Fruit fly (Drosophila melanogaster) whole organism, adult: ENCODE data around the gene SsRbeta.

Source experiments
- CG11617 ChIP-seq: fragments of 200-800 bp; sonication (Bioruptor generic); optimal IDR thresholded peaks from 2 replicates; lab custom pipeline; 2017; ENCODE audit warnings: mild to moderate bottlenecking, missing biosample characterization, missing genetic modification reagents, missing genetic modification characterization
- CG12768 ChIP-seq: fragments of 200-800 bp; sonication (Bioruptor generic); optimal IDR thresholded peaks from 2 replicates; lab custom pipeline; 2017; ENCODE audit warnings: missing biosample characterization, missing genetic modification characterization, mild to moderate bottlenecking, moderate library complexity, missing genetic modification reagents
- CG14711 ChIP-seq: fragments of 200-800 bp; sonication (Bioruptor generic); optimal IDR thresholded peaks from 2 replicates; lab custom pipeline; 2018; ENCODE audit warnings: missing biosample characterization, mild to moderate bottlenecking, missing genetic modification characterization, moderate library complexity
- CG1620 ChIP-seq: fragments of 200-800 bp; sonication (Bioruptor generic); optimal IDR thresholded peaks from 2 replicates; lab custom pipeline; 2016; ENCODE audit warnings: missing biosample characterization, missing genetic modification characterization
- CG33017 ChIP-seq: fragments of 200-800 bp; sonication (Bioruptor generic); optimal IDR thresholded peaks from 2 replicates; lab custom pipeline; 2018; ENCODE audit warnings: missing biosample characterization, mild to moderate bottlenecking, missing genetic modification characterization, moderate library complexity
- CG5204 ChIP-seq: fragments of 200-800 bp; sonication (Bioruptor generic); optimal IDR thresholded peaks from 2 replicates; lab custom pipeline; 2016; ENCODE audit warnings: missing biosample characterization, missing genetic modification characterization
- CG7045 ChIP-seq: fragments of 200-800 bp; sonication (Bioruptor generic); optimal IDR thresholded peaks from 2 replicates; lab custom pipeline; 2017; ENCODE audit warnings: missing biosample characterization, mild to moderate bottlenecking, missing genetic modification characterization
- CG7101 ChIP-seq: fragments of 200-800 bp; sonication (Bioruptor generic); optimal IDR thresholded peaks from 2 replicates; lab custom pipeline; 2018; ENCODE audit warnings: missing biosample characterization, mild to moderate bottlenecking, missing genetic modification characterization, moderate library complexity
- Clk ChIP-seq: fragments of 200-800 bp; sonication (Bioruptor generic); optimal IDR thresholded peaks from 2 replicates; lab custom pipeline; 2017; ENCODE audit warnings: missing biosample characterization, missing genetic modification characterization
- Crg-1 ChIP-seq: fragments of 200-800 bp; sonication (Bioruptor generic); optimal IDR thresholded peaks from 2 replicates; lab custom pipeline; 2016; ENCODE audit warnings: missing biosample characterization, missing genetic modification characterization
- Hr96 ChIP-seq: fragments of 200-800 bp; sonication (Bioruptor generic); optimal IDR thresholded peaks from 2 replicates; lab custom pipeline; 2016; ENCODE audit warnings: missing biosample characterization, missing genetic modification characterization
- Mnt ChIP-seq: fragments of 200-800 bp; sonication (Bioruptor generic); optimal IDR thresholded peaks from 2 replicates; lab custom pipeline; 2016; ENCODE audit warnings: missing biosample characterization, mild to moderate bottlenecking, missing genetic modification characterization
- bab1 ChIP-seq: fragments of 200-800 bp; sonication (Bioruptor generic); optimal IDR thresholded peaks from 3 replicates; lab custom pipeline; 2019; ENCODE audit warnings: missing biosample characterization, mild to moderate bottlenecking, missing genetic modification characterization, moderate library complexity
- cic ChIP-seq: fragments of 200-800 bp; sonication (Bioruptor generic); optimal IDR thresholded peaks from 2 replicates; lab custom pipeline; 2017; ENCODE audit warnings: missing biosample characterization, mild to moderate bottlenecking, missing genetic modification characterization, moderate library complexity
- cnc ChIP-seq, 2 experiments: fragments of >200 bp; optimal IDR thresholded peaks; 2 replicates each; lab custom pipeline; 2017
- kay ChIP-seq: fragments of 200-800 bp; sonication (Bioruptor generic); peaks from one replicate; lab custom pipeline; 2016; ENCODE audit warnings: missing biosample characterization, missing genetic modification characterization, borderline replicate concordance
- ovo ChIP-seq: fragments of 200-800 bp; sonication (Bioruptor generic); optimal IDR thresholded peaks from 2 replicates; lab custom pipeline; 2016; ENCODE audit warnings: missing biosample characterization, missing genetic modification characterization
- pad ChIP-seq: fragments of 200-800 bp; sonication (Bioruptor generic); optimal IDR thresholded peaks from 3 replicates; lab custom pipeline; 2017; ENCODE audit warnings: missing biosample characterization, missing genetic modification characterization, mild to moderate bottlenecking, moderate library complexity, missing genetic modification reagents
- tj ChIP-seq: fragments of 200-800 bp; sonication (Bioruptor generic); optimal IDR thresholded peaks from 3 replicates; lab custom pipeline; 2017; ENCODE audit warnings: missing biosample characterization, mild to moderate bottlenecking, missing genetic modification characterization, moderate library complexity
- toe ChIP-seq: fragments of 200-800 bp; sonication (Bioruptor generic); optimal IDR thresholded peaks from 2 replicates; lab custom pipeline; 2016; ENCODE audit warnings: missing biosample characterization, missing genetic modification characterization

The SsRbeta gene

DNA sequence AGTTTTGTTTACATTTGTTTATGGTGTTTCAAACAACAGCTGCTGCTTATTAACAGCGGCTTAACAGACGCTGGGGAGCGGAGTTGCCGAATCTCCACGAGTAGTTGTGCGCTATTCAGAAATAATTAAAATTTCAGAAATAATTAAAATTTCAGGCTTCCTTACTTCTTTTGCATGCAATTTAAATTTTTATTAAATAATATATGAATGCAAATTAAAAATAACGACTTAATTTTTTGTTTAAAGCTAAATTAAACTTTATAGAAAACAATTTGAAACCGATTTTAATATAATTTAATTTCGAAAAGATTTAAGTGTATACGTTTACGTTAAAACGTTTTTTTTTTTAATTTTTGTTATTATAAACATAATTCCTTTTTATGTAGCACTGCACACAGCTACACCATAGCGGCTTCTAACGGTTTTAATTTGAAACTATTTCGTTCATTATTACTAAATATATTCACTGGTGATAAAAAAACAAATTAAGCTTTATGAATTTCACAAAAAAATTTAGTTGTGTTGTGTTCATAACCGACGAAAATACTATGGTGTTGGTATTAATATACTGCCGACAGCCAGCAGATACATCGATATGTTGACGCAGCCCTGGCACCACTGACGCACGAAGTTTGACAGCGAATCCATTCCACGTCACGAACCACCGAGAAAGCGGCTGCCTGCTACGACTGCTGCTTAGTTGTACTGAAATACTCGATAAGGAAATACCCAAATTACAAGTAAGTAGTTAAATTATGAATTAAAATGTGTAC, at the start of gene SsRbeta:
SsRbeta (plus strand) TSS at position 645 of the 773 bp plus-strand sequence.
- TF ChIP-seq CG11617 (GFP tag; lab: Kevin White, UChicago), result peak; percentile 34
- TF ChIP-seq CG7101 (tag; lab: Kevin White, UChicago), result peak; percentile 37
- TF ChIP-seq ovo (GFP tag; lab: Kevin White, UChicago), result peak; percentile 16
- no peak for TF ChIP-seq Clk (GFP tag; lab: Kevin White, UChicago)
- peak; percentile 27 for TF ChIP-seq cic (GFP tag; lab: Kevin White, UChicago)
- TF ChIP-seq bab1 (GFP tag; lab: Kevin White, UChicago), result peak; percentile 24
- peak; percentile 88 for TF ChIP-seq CG14711 (tag; lab: Kevin White, UChicago)
- no peak for TF ChIP-seq cnc (optimal IDR thresholded peaks at IDR 0.05; lab: Kevin White, UChicago)
- TF ChIP-seq kay (GFP tag; lab: Kevin White, UChicago), result no peak
- peak; percentile 48 for TF ChIP-seq Mnt
- no peak for TF ChIP-seq Hr96 (GFP tag; lab: Kevin White, UChicago)
- no peak for TF ChIP-seq pad (GFP tag; lab: Kevin White, UChicago)
- TF ChIP-seq Crg-1 (GFP tag; lab: Kevin White, UChicago), result peak; percentile 29

- no peak for TF ChIP-seq CG7045 (GFP tag; lab: Kevin White, UChicago)
- TF ChIP-seq Hr96 (GFP tag; lab: Kevin White, UChicago), result no peak
- TF ChIP-seq ovo (GFP tag; lab: Kevin White, UChicago), result no peak
- no peak for TF ChIP-seq CG12768 (GFP tag; lab: Kevin White, UChicago)
- no peak for TF ChIP-seq CG33017 (tag; lab: Kevin White, UChicago)
- TF ChIP-seq toe, result no peak
- TF ChIP-seq CG11617 (GFP tag; lab: Kevin White, UChicago), result no peak
- no peak for TF ChIP-seq kay (GFP tag; lab: Kevin White, UChicago)
- TF ChIP-seq bab1 (GFP tag; lab: Kevin White, UChicago), result no peak
- TF ChIP-seq pad (GFP tag; lab: Kevin White, UChicago), result no peak
- TF ChIP-seq cnc (optimal IDR thresholded peaks at IDR 0.05; lab: Kevin White, UChicago), result no peak
Measured at dm6 chr3L:16082251-16082650, 47.2 kb upstream of the SsRbeta start, which contains the start of gene CG33258. CG33258 (plus strand) TSS chr3L:16082551.

dm6 chr3L:16083693-16084092, 45.7 kb upstream of the SsRbeta start, which contains the start of gene CG13075:
CG13075 (plus strand) TSS chr3L:16083993.
- TF ChIP-seq CG1620 (GFP tag; lab: Kevin White, UChicago) (no peak), Crg-1 (GFP tag; lab: Kevin White, UChicago) (no peak), toe (no peak), Hr96 (GFP tag; lab: Kevin White, UChicago) (no peak), CG14711 (tag; lab: Kevin White, UChicago) (no peak), cic (GFP tag; lab: Kevin White, UChicago) (no peak), pad (GFP tag; lab: Kevin White, UChicago) (no peak), tj (GFP tag; lab: Kevin White, UChicago) (no peak), CG7101 (tag; lab: Kevin White, UChicago) (no peak), CG33017 (tag; lab: Kevin White, UChicago) (no peak), CG5204 (no peak), bab1 (GFP tag; lab: Kevin White, UChicago) (no peak), CG11617 (GFP tag; lab: Kevin White, UChicago) (no peak), CG7045 (GFP tag; lab: Kevin White, UChicago) (no peak), Mnt (no peak)

dm6 chr3L:16087323-16087816, 42.0 kb upstream of the SsRbeta start, which contains the start of gene Tasp1:
Tasp1 (minus strand) TSS chr3L:16087525.
- no peak for TF ChIP-seq CG12768 (GFP tag; lab: Kevin White, UChicago)
- TF ChIP-seq cnc (optimal IDR thresholded peaks at IDR 0.05; lab: Kevin White, UChicago), result no peak
- peak; percentile 59 for TF ChIP-seq CG7101 (tag; lab: Kevin White, UChicago)
- TF ChIP-seq Mnt, result peak; percentile 37
- peak; percentile 72 for TF ChIP-seq bab1 (GFP tag; lab: Kevin White, UChicago)
- TF ChIP-seq CG33017 (tag; lab: Kevin White, UChicago), result peak; percentile 31
- TF ChIP-seq Hr96 (GFP tag; lab: Kevin White, UChicago), result no peak
- peak; percentile 13 for TF ChIP-seq tj (GFP tag; lab: Kevin White, UChicago)
- TF ChIP-seq kay (GFP tag; lab: Kevin White, UChicago), result no peak
- no peak for TF ChIP-seq pad (GFP tag; lab: Kevin White, UChicago)
- TF ChIP-seq CG11617 (GFP tag; lab: Kevin White, UChicago), result peak; percentile 22
- TF ChIP-seq Clk (GFP tag; lab: Kevin White, UChicago), result no peak
- peak; percentile 44 for TF ChIP-seq CG14711 (tag; lab: Kevin White, UChicago)

dm6 chr3L:16090330-16090803, 39.0 kb upstream of the SsRbeta start, which contains the start of the genes CG5235 and ClC-c:
CG5235 (minus strand) TSS chr3L:16090392.
ClC-c (plus strand) TSS chr3L:16090454.
- TF ChIP-seq CG7045 (GFP tag; lab: Kevin White, UChicago), result no peak
- no peak for TF ChIP-seq CG1620 (GFP tag; lab: Kevin White, UChicago)
- no peak for TF ChIP-seq CG12768 (GFP tag; lab: Kevin White, UChicago)
- no peak for TF ChIP-seq pad (GFP tag; lab: Kevin White, UChicago)
- peak; percentile 51 for TF ChIP-seq bab1 (GFP tag; lab: Kevin White, UChicago)
- TF ChIP-seq Crg-1 (GFP tag; lab: Kevin White, UChicago), result no peak
- TF ChIP-seq cic (GFP tag; lab: Kevin White, UChicago), result peak; percentile 32
- no peak for TF ChIP-seq cnc (optimal IDR thresholded peaks at IDR 0.05; lab: Kevin White, UChicago)
- TF ChIP-seq CG14711 (tag; lab: Kevin White, UChicago), result peak; percentile 31
- peak; percentile 71 for TF ChIP-seq tj (GFP tag; lab: Kevin White, UChicago)
- no peak for TF ChIP-seq CG33017 (tag; lab: Kevin White, UChicago)
- TF ChIP-seq CG11617 (GFP tag; lab: Kevin White, UChicago), result no peak
- peak; percentile 38 for TF ChIP-seq Mnt
- no peak for TF ChIP-seq Hr96 (GFP tag; lab: Kevin White, UChicago)
- TF ChIP-seq CG7101 (tag; lab: Kevin White, UChicago), result peak; percentile 43
